Fruit fly (Drosophila melanogaster): Measurements from ENCODE around the gene Ankle2.

Ankle2 gene

dm6 chrX:17577356-17577755, 1.7 kb downstream of the Ankle2 start:
- peak; percentile 8 for TF ChIP-seq CG14655 (GFP tag; optimal IDR thresholded peaks at IDR 0.05)
- TF ChIP-seq EcR (GFP tag; optimal IDR thresholded peaks at IDR 0.05) = peak; percentile 86
- TF ChIP-seq CG8159 (tag; optimal IDR thresholded peaks at IDR 0.05) = peak; percentile 4
- no peak for TF ChIP-seq CG15710 (tag; optimal IDR thresholded peaks at IDR 0.05)
- no peak for TF ChIP-seq D1 (tag; optimal IDR thresholded peaks at IDR 0.05)

dm6 chrX:17576606-17577005, 2.4 kb downstream of the Ankle2 start:
- no peak for TF ChIP-seq CG8301 (tag; optimal IDR thresholded peaks at IDR 0.05)
- no peak for TF ChIP-seq CG8159 (tag; optimal IDR thresholded peaks at IDR 0.05)
- no peak for TF ChIP-seq D1 (tag; optimal IDR thresholded peaks at IDR 0.05)
- no peak for TF ChIP-seq CG14655 (GFP tag; optimal IDR thresholded peaks at IDR 0.05)
- no peak for TF ChIP-seq fd96Ca (GFP tag; IDR thresholded peaks at IDR 0.05)
- no peak for TF ChIP-seq CG34367 (tag; optimal IDR thresholded peaks at IDR 0.05)
- TF ChIP-seq CG10348 (GFP tag; IDR thresholded peaks at IDR 0.05) = no peak
- TF ChIP-seq Pif1A (GFP tag; optimal IDR thresholded peaks at IDR 0.05) = no peak
- no peak for TF ChIP-seq CG12605 (GFP tag; IDR thresholded peaks at IDR 0.05)
- no peak for TF ChIP-seq CG32121 (GFP tag; IDR thresholded peaks at IDR 0.05)

- TF ChIP-seq CG4496 (GFP tag; IDR thresholded peaks at IDR 0.05) (0 out of 3 replicates have a peak, but pooled peaks have one; percentile 26), Pif1B (GFP tag; optimal IDR thresholded peaks at IDR 0.05) (no peak)
Measured at dm6 chrX:17575846-17576245, 3.2 kb downstream of the Ankle2 start.

dm6 chrX:17570912-17571609, 8.0 kb downstream of the Ankle2 start:
- TF ChIP-seq D1 (tag; optimal IDR thresholded peaks at IDR 0.05) (no peak), Pif1A (GFP tag; optimal IDR thresholded peaks at IDR 0.05) (peak; percentile 55), CG13204 (GFP tag; optimal IDR thresholded peaks at IDR 0.05) (peak; percentile 0), rn (GFP tag; IDR thresholded peaks at IDR 0.05) (no peak), CG34367 (tag; optimal IDR thresholded peaks at IDR 0.05) (peak; percentile 25), Pif1B (GFP tag; optimal IDR thresholded peaks at IDR 0.05) (peak; percentile 59), CG9948 (tag; optimal IDR thresholded peaks at IDR 0.05) (peak; percentile 48), CG15710 (tag; optimal IDR thresholded peaks at IDR 0.05) (peak; percentile 42), Snoo (tag; optimal IDR thresholded peaks at IDR 0.05) (peak; percentile 63), fd96Ca (GFP tag; IDR thresholded peaks at IDR 0.05) (no peak), CG8159 (tag; optimal IDR thresholded peaks at IDR 0.05) (peak; percentile 39), Ets98B (GFP tag; IDR thresholded peaks at IDR 0.05) (0 out of 2 replicates have a peak, but pooled peaks have one; percentile 10), CG8301 (tag; optimal IDR thresholded peaks at IDR 0.05) (peak; percentile 40), gl (tag; optimal IDR thresholded peaks at IDR 0.05) (peak; percentile 35), CG12605 (GFP tag; IDR thresholded peaks at IDR 0.05) (no peak), CG17806 (tag; optimal IDR thresholded peaks at IDR 0.05) (peak; percentile 10), CG14655 (GFP tag; optimal IDR thresholded peaks at IDR 0.05) (peak; percentile 65)

- TF ChIP-seq CG15710 (tag; optimal IDR thresholded peaks at IDR 0.05) (no peak), CG32121 (GFP tag; IDR thresholded peaks at IDR 0.05) (no peak), D1 (tag; optimal IDR thresholded peaks at IDR 0.05) (no peak), CG17806 (tag; optimal IDR thresholded peaks at IDR 0.05) (no peak), CG10348 (GFP tag; IDR thresholded peaks at IDR 0.05) (no peak), gl (tag; optimal IDR thresholded peaks at IDR 0.05) (no peak), CG12605 (GFP tag; IDR thresholded peaks at IDR 0.05) (no peak), rn (GFP tag; IDR thresholded peaks at IDR 0.05) (no peak), Pif1B (GFP tag; optimal IDR thresholded peaks at IDR 0.05) (no peak), fd96Ca (GFP tag; IDR thresholded peaks at IDR 0.05) (no peak), CG8159 (tag; optimal IDR thresholded peaks at IDR 0.05) (no peak), CG9948 (tag; optimal IDR thresholded peaks at IDR 0.05) (no peak), CG34367 (tag; optimal IDR thresholded peaks at IDR 0.05) (no peak), CG4496 (GFP tag; IDR thresholded peaks at IDR 0.05) (no peak), CG14655 (GFP tag; optimal IDR thresholded peaks at IDR 0.05) (no peak), Pif1A (GFP tag; optimal IDR thresholded peaks at IDR 0.05) (no peak), Snoo (tag; optimal IDR thresholded peaks at IDR 0.05) (no peak), CG13204 (GFP tag; optimal IDR thresholded peaks at IDR 0.05) (no peak), Ets98B (GFP tag; IDR thresholded peaks at IDR 0.05) (no peak)
Measured at dm6 chrX:17569128-17569527, 9.9 kb downstream of the Ankle2 start, which contains the start of gene ppk23. ppk23 (minus strand) TSS chrX:17569228.

dm6 chrX:17566128-17566527, 12.9 kb downstream of the Ankle2 start:
- no peak for TF ChIP-seq CG9948 (tag; optimal IDR thresholded peaks at IDR 0.05)
- TF ChIP-seq EcR (GFP tag; optimal IDR thresholded peaks at IDR 0.05) = peak; percentile 82

- TF ChIP-seq gl (tag; optimal IDR thresholded peaks at IDR 0.05) (peak; percentile 20), CG14655 (GFP tag; optimal IDR thresholded peaks at IDR 0.05) (peak; percentile 88), rn (GFP tag; IDR thresholded peaks at IDR 0.05) (no peak), CG17806 (tag; optimal IDR thresholded peaks at IDR 0.05) (peak; percentile 85), CG10348 (GFP tag; IDR thresholded peaks at IDR 0.05) (no peak), CG8301 (tag; optimal IDR thresholded peaks at IDR 0.05) (peak; percentile 78), Pif1B (GFP tag; optimal IDR thresholded peaks at IDR 0.05) (peak; percentile 80), Ets98B (GFP tag; IDR thresholded peaks at IDR 0.05) (peak; percentile 37), EcR (GFP tag; optimal IDR thresholded peaks at IDR 0.05) (no peak), Snoo (tag; optimal IDR thresholded peaks at IDR 0.05) (peak; percentile 62), CG34367 (tag; optimal IDR thresholded peaks at IDR 0.05) (peak; percentile 72), CG8159 (tag; optimal IDR thresholded peaks at IDR 0.05) (peak; percentile 85), fd96Ca (GFP tag; IDR thresholded peaks at IDR 0.05) (0 out of 3 replicates have a peak, but pooled peaks have one; percentile 42), CG12605 (GFP tag; IDR thresholded peaks at IDR 0.05) (peak; percentile 38; the same call in 1 of the 2 replicates), CG15710 (tag; optimal IDR thresholded peaks at IDR 0.05) (peak; percentile 77), Pif1A (GFP tag; optimal IDR thresholded peaks at IDR 0.05) (peak; percentile 67), D1 (tag; optimal IDR thresholded peaks at IDR 0.05) (peak; percentile 83), CG9948 (tag; optimal IDR thresholded peaks at IDR 0.05) (peak; percentile 84), CG13204 (GFP tag; optimal IDR thresholded peaks at IDR 0.05) (peak; percentile 63), CG32121 (GFP tag; IDR thresholded peaks at IDR 0.05) (no peak), CG4496 (GFP tag; IDR thresholded peaks at IDR 0.05) (peak; percentile 50; the same call in 1 of the 3 replicates)
Measured at dm6 chrX:17562585-17562984, 16.4 kb downstream of the Ankle2 start.
